Worm (Caenorhabditis elegans): ENCODE results near the gene ntl-2.

DNA sequence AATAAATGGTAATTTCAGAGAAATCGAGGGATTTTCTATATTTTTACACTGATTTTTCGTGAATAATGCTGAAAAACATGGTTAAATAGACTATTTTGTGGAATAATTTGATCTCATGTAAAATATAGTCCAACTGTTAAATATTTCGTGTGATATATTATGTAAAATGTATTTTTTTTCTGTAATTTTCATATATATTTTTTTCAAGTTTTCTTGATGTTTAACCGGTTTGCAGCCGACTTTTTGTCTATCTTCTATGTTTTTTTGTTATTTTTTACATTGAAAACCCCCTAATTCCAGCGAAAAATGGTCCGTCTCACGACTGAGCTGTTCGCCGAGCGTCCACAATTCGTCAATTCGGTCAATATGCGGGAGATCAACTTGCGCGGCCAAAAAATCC lies 52.2 kb downstream of the ntl-2 start, which contains the start of gene mog-2:
- TF ChIP-seq cey-2 (tag; optimal IDR thresholded peaks at IDR 0.05; ENCODE audit: borderline replicate concordance, insufficient read depth) (no peak), pqm-1 (tag; optimal IDR thresholded peaks at IDR 0.05) (no peak), aha-1 (tag) (no peak), php-3 (GFP tag; IDR thresholded peaks at IDR 0.05) (no peak), nhr-237 (tag; optimal IDR thresholded peaks at IDR 0.05) (no peak), daf-12 (tag; optimal IDR thresholded peaks at IDR 0.05) (no peak), arid-1 (GFP tag; conservative IDR thresholded peaks at IDR 0.05) (no peak), nhr-111 (GFP tag; optimal IDR thresholded peaks at IDR 0.05) (no peak), zag-1 (tag; optimal IDR thresholded peaks at IDR 0.05) (no peak), unc-39 (tag; optimal IDR thresholded peaks at IDR 0.05) (no peak), ces-1 (GFP tag; optimal IDR thresholded peaks at IDR 0.05) (no peak), mdl-1 (tag; optimal IDR thresholded peaks at IDR 0.05) (no peak), snpc-1.2 (GFP tag; IDR thresholded peaks at IDR 0.05) (no peak)
